Fruit fly (Drosophila melanogaster) whole organism, prepupa: ENCODE measurements around the gene CG15739.

Source experiments
- Blimp-1 ChIP-seq: fragments of 200-800 bp; sonication (Bioruptor generic); optimal IDR thresholded peaks from 3 replicates; lab custom pipeline; 2017; ENCODE audit warnings: missing biosample characterization, missing genetic modification characterization, mild to moderate bottlenecking, moderate library complexity, missing genetic modification reagents
- CG10631 ChIP-seq: fragments of 200-800 bp; sonication (Bioruptor generic); optimal IDR thresholded peaks from 2 replicates; lab custom pipeline; 2016; ENCODE audit warnings: missing biosample characterization, missing genetic modification characterization
- CG10669 ChIP-seq: fragments of 200-800 bp; sonication (Bioruptor generic); optimal IDR thresholded peaks from 3 replicates; lab custom pipeline; 2018; ENCODE audit warnings: missing biosample characterization, mild to moderate bottlenecking, missing genetic modification characterization, moderate library complexity
- CG11294 ChIP-seq: fragments of 200-800 bp; sonication (Bioruptor generic); IDR thresholded peaks from 2 replicates; pipeline ENCODE4 v1.3.6; 2022; ENCODE audit warnings: missing biosample characterization, missing genetic modification characterization
- CG11762 ChIP-seq: fragments of 200-800 bp; sonication (Bioruptor generic); optimal IDR thresholded peaks from 3 replicates; lab custom pipeline; 2016; ENCODE audit warnings: missing biosample characterization, missing genetic modification characterization; ENCODE audit not compliant: insufficient read depth
- CG11902 ChIP-seq: fragments of 200-800 bp; sonication (Bioruptor generic); optimal IDR thresholded peaks from 3 replicates; lab custom pipeline; 2016; ENCODE audit warnings: missing biosample characterization, missing genetic modification characterization
- CG15336 ChIP-seq: fragments of 200-800 bp; sonication (Bioruptor generic); IDR thresholded peaks from 2 replicates; pipeline ENCODE4 v1.3.6; 2022; ENCODE audit warnings: missing biosample characterization, missing genetic modification characterization
- CG3032 ChIP-seq: fragments of 200-800 bp; optimal IDR thresholded peaks from 2 replicates; lab custom pipeline; 2019; ENCODE audit warnings: missing biosample characterization, mild to moderate bottlenecking, missing genetic modification characterization, moderate library complexity
- CG32006 ChIP-seq: fragments of 200-800 bp; sonication (Bioruptor generic); optimal IDR thresholded peaks from 3 replicates; lab custom pipeline; 2017; ENCODE audit warnings: missing biosample characterization, mild to moderate bottlenecking, missing genetic modification characterization
- CG34406 ChIP-seq: fragments of 200-800 bp; sonication (Bioruptor generic); optimal IDR thresholded peaks from 3 replicates; lab custom pipeline; 2016; ENCODE audit warnings: missing biosample characterization, missing genetic modification characterization
- CG6276 ChIP-seq: fragments of 200-800 bp; sonication (Bioruptor generic); optimal IDR thresholded peaks from 2 replicates; lab custom pipeline; 2017; ENCODE audit warnings: missing biosample characterization, mild to moderate bottlenecking, missing genetic modification characterization
- CG6792 ChIP-seq: fragments of 200-800 bp; sonication (Bioruptor generic); optimal IDR thresholded peaks from 3 replicates; lab custom pipeline; 2016; ENCODE audit warnings: missing biosample characterization, missing genetic modification characterization
- CG6808 ChIP-seq: fragments of 200-800 bp; sonication (Bioruptor generic); optimal IDR thresholded peaks from 3 replicates; lab custom pipeline; 2017; ENCODE audit warnings: missing biosample characterization, missing genetic modification characterization, mild to moderate bottlenecking, moderate library complexity, missing genetic modification reagents
- CG6854 ChIP-seq: fragments of 200-800 bp; sonication (Bioruptor generic); optimal IDR thresholded peaks from 2 replicates; lab custom pipeline; 2017; ENCODE audit warnings: missing biosample characterization, mild to moderate bottlenecking, missing genetic modification characterization
- CG8319 ChIP-seq: fragments of 200-800 bp; sonication (Bioruptor generic); optimal IDR thresholded peaks from 3 replicates; lab custom pipeline; 2016; ENCODE audit warnings: missing biosample characterization, missing genetic modification characterization
- CG9139 ChIP-seq: fragments of 200-800 bp; sonication (Bioruptor generic); optimal IDR thresholded peaks from 3 replicates; lab custom pipeline; 2017; ENCODE audit warnings: missing biosample characterization, mild to moderate bottlenecking, missing genetic modification characterization
- Eip75B ChIP-seq: fragments of 200-800 bp; sonication (Bioruptor generic); optimal IDR thresholded peaks from 3 replicates; lab custom pipeline; 2016; ENCODE audit warnings: missing biosample characterization, missing genetic modification characterization
- Eip78C ChIP-seq: fragments of 200-800 bp; sonication (Bioruptor generic); peaks from one replicate; lab custom pipeline; 2016; ENCODE audit warnings: missing biosample characterization, missing genetic modification characterization
- Eip93F ChIP-seq: fragments of 200-800 bp; sonication (Bioruptor generic); optimal IDR thresholded peaks from 2 replicates; lab custom pipeline; 2016; ENCODE audit warnings: missing biosample characterization, mild to moderate bottlenecking, missing genetic modification characterization
- Ets21C ChIP-seq: fragments of 200-800 bp; sonication (Bioruptor generic); optimal IDR thresholded peaks from 3 replicates; lab custom pipeline; 2016; ENCODE audit warnings: missing biosample characterization, missing genetic modification characterization
- Gug ChIP-seq: fragments of 200-800 bp; sonication (Bioruptor generic); IDR thresholded peaks from 2 replicates; pipeline ENCODE4 v1.3.6; 2022; ENCODE audit warnings: missing biosample characterization, missing genetic modification characterization
- Hr38 ChIP-seq: sonication (Bioruptor generic); optimal IDR thresholded peaks from 2 replicates; lab custom pipeline; 2016; ENCODE audit warnings: missing biosample characterization, missing genetic modification characterization
- Lpt ChIP-seq: fragments of 200-800 bp; sonication (Bioruptor generic); optimal IDR thresholded peaks from 3 replicates; lab custom pipeline; 2016; ENCODE audit warnings: missing biosample characterization, missing genetic modification characterization
- Met ChIP-seq: fragments of 200-800 bp; sonication (Bioruptor generic); optimal IDR thresholded peaks from 3 replicates; lab custom pipeline; 2016; ENCODE audit warnings: missing biosample characterization, missing genetic modification characterization
- OdsH ChIP-seq: fragments of 200-800 bp; sonication (Bioruptor generic); optimal IDR thresholded peaks from 3 replicates; lab custom pipeline; 2016; ENCODE audit warnings: missing biosample characterization, missing genetic modification characterization
- Smox ChIP-seq: fragments of 200-800 bp; sonication (Bioruptor generic); optimal IDR thresholded peaks from 3 replicates; lab custom pipeline; 2016; ENCODE audit warnings: missing biosample characterization, missing genetic modification characterization
- Sox102F ChIP-seq: fragments of 200-800 bp; sonication (Bioruptor generic); optimal IDR thresholded peaks from 2 replicates; lab custom pipeline; 2016; ENCODE audit warnings: missing biosample characterization, mild to moderate bottlenecking, missing genetic modification characterization
- Sox15 ChIP-seq: fragments of 200-800 bp; sonication (Bioruptor generic); optimal IDR thresholded peaks from 3 replicates; lab custom pipeline; 2016; ENCODE audit warnings: missing biosample characterization, missing genetic modification characterization
- acj6 ChIP-seq: fragments of 200-800 bp; sonication (Bioruptor generic); optimal IDR thresholded peaks from 3 replicates; lab custom pipeline; 2016; ENCODE audit warnings: missing biosample characterization, missing genetic modification characterization
- cyc ChIP-seq: fragments of 200-800 bp; sonication (Bioruptor generic); optimal IDR thresholded peaks from 3 replicates; lab custom pipeline; 2016; ENCODE audit warnings: missing biosample characterization, missing genetic modification characterization
- dac ChIP-seq: fragments of 200-800 bp; sonication (Bioruptor generic); optimal IDR thresholded peaks from 2 replicates; lab custom pipeline; 2017; ENCODE audit warnings: missing biosample characterization, mild to moderate bottlenecking, missing genetic modification characterization
- dsx ChIP-seq: fragments of 200-800 bp; optimal IDR thresholded peaks from 3 replicates; lab custom pipeline; 2019; ENCODE audit warnings: missing biosample characterization, mild to moderate bottlenecking, missing genetic modification characterization, moderate library complexity; ENCODE audit not compliant: poor library complexity, severe bottlenecking
- eg ChIP-seq: fragments of 200-800 bp; sonication (Bioruptor generic); IDR thresholded peaks from 3 replicates; pipeline ENCODE4 v1.3.6; 2022; ENCODE audit warnings: missing biosample characterization, missing genetic modification characterization
- fd59A ChIP-seq: fragments of 200-800 bp; sonication (Bioruptor generic); optimal IDR thresholded peaks from 2 replicates; lab custom pipeline; 2017; ENCODE audit warnings: missing biosample characterization, mild to moderate bottlenecking, missing genetic modification characterization, missing genetic modification reagents
- fd85E ChIP-seq: fragments of 200-800 bp; sonication (Bioruptor generic); optimal IDR thresholded peaks from 3 replicates; lab custom pipeline; 2016; ENCODE audit warnings: missing biosample characterization, missing genetic modification characterization
- fkh ChIP-seq: fragments of 200-800 bp; sonication (Bioruptor generic); optimal IDR thresholded peaks from 3 replicates; lab custom pipeline; 2017; ENCODE audit warnings: missing biosample characterization, mild to moderate bottlenecking, missing genetic modification characterization, moderate library complexity
- lz ChIP-seq: fragments of 200-800 bp; sonication (Bioruptor generic); optimal IDR thresholded peaks from 3 replicates; lab custom pipeline; 2016; ENCODE audit warnings: missing biosample characterization, missing genetic modification characterization
- net ChIP-seq: fragments of 200-800 bp; sonication (Bioruptor generic); optimal IDR thresholded peaks from 3 replicates; lab custom pipeline; 2016; ENCODE audit warnings: missing biosample characterization, missing genetic modification characterization
- pdm3 ChIP-seq: fragments of 200-800 bp; sonication (Bioruptor generic); optimal IDR thresholded peaks from 3 replicates; lab custom pipeline; 2016; ENCODE audit warnings: missing biosample characterization, missing genetic modification characterization
- spab ChIP-seq: fragments of 200-800 bp; sonication (Bioruptor generic); optimal IDR thresholded peaks from 2 replicates; lab custom pipeline; 2017; ENCODE audit warnings: missing biosample characterization, mild to moderate bottlenecking, missing genetic modification characterization, missing genetic modification reagents
- ss ChIP-seq, 2 experiments: fragments of 200-800 bp; sonication (Bioruptor generic); optimal IDR thresholded peaks; 2 replicates in 1 of 2; 3 replicates in 1 of 2; lab custom pipeline; 2017 to 2018; ENCODE audit warnings: mild to moderate bottlenecking in 2 of 2, missing biosample characterization in 2 of 2, missing genetic modification characterization in 2 of 2, moderate library complexity in 1 of 2
- svp ChIP-seq: fragments of 200-800 bp; sonication (Bioruptor generic); peaks from one replicate; lab custom pipeline; 2016; ENCODE audit warnings: missing biosample characterization, missing genetic modification characterization

The CG15739 gene

dm6 chrX:11846049-11846718, 26.9 kb upstream of the CG15739 start, which contains the start of gene CG15740 (continued):
- TF ChIP-seq dac (GFP tag; lab: Kevin White, UChicago) (no peak), CG15336 (GFP tag; lab: Robert Waterston, UW) (peak; percentile 36), Eip78C (GFP tag; lab: Kevin White, UChicago) (peak; percentile 68), Eip75B (GFP tag; lab: Kevin White, UChicago) (no peak), eg (no peak), pdm3 (GFP tag; lab: Kevin White, UChicago) (no peak)

dm6 chrX:11848507-11849264, 24.4 kb upstream of the CG15739 start:
- no peak for TF ChIP-seq OdsH (GFP tag; lab: Kevin White, UChicago)
- TF ChIP-seq fd59A (GFP tag; lab: Kevin White, UChicago), result no peak
- no peak for TF ChIP-seq fd85E
- TF ChIP-seq CG6276 (GFP tag; lab: Kevin White, UChicago), result no peak
- TF ChIP-seq CG11294 (GFP tag; lab: Robert Waterston, UW), result no peak
- TF ChIP-seq dsx, result no peak
- TF ChIP-seq CG15336 (GFP tag; lab: Robert Waterston, UW), result no peak
- no peak for TF ChIP-seq CG6854 (GFP tag; lab: Kevin White, UChicago)
- TF ChIP-seq fkh (GFP tag; lab: Kevin White, UChicago), result peak; percentile 26
- TF ChIP-seq Blimp-1, result peak; percentile 6
- no peak for TF ChIP-seq ss (GFP tag; optimal IDR thresholded peaks at IDR 0.05; lab: Kevin White, UChicago)
- TF ChIP-seq CG34406, result peak; percentile 7
- peak; percentile 47 for TF ChIP-seq Eip78C (GFP tag; lab: Kevin White, UChicago)
- no peak for TF ChIP-seq Met (GFP tag; lab: Kevin White, UChicago)
- TF ChIP-seq svp (GFP tag; lab: Kevin White, UChicago), result peak; percentile 10

dm6 chrX:11849267-11849666, 23.9 kb upstream of the CG15739 start:
- TF ChIP-seq lz (GFP tag; lab: Kevin White, UChicago) (no peak), Sox102F (GFP tag; lab: Kevin White, UChicago) (no peak), CG9139 (GFP tag; lab: Kevin White, UChicago) (no peak), dac (GFP tag; lab: Kevin White, UChicago) (no peak), Eip75B (GFP tag; lab: Kevin White, UChicago) (no peak), Eip93F (no peak), spab (GFP tag; lab: Kevin White, UChicago) (no peak), CG32006 (GFP tag; lab: Kevin White, UChicago) (no peak), svp (GFP tag; lab: Kevin White, UChicago) (no peak), Lpt (GFP tag; lab: Kevin White, UChicago) (no peak), acj6 (no peak), Eip78C (GFP tag; lab: Kevin White, UChicago) (no peak), CG6276 (GFP tag; lab: Kevin White, UChicago) (no peak), fkh (GFP tag; lab: Kevin White, UChicago) (no peak), CG6792 (GFP tag; lab: Kevin White, UChicago) (no peak), eg (no peak), cyc (no peak), Smox (GFP tag; lab: Kevin White, UChicago) (no peak), CG11902 (no peak), CG6808 (GFP tag; lab: Kevin White, UChicago) (no peak)

- TF ChIP-seq CG6276 (GFP tag; lab: Kevin White, UChicago) (no peak), dac (GFP tag; lab: Kevin White, UChicago) (no peak), CG10669 (GFP tag; lab: Kevin White, UChicago) (no peak), pdm3 (GFP tag; lab: Kevin White, UChicago) (no peak), Smox (GFP tag; lab: Kevin White, UChicago) (no peak), Sox15 (no peak), CG8319 (GFP tag; lab: Kevin White, UChicago) (no peak), dsx (no peak), svp (GFP tag; lab: Kevin White, UChicago) (peak; percentile 72), ss (GFP tag; optimal IDR thresholded peaks at IDR 0.05; lab: Kevin White, UChicago) (no peak), net (GFP tag; lab: Kevin White, UChicago) (no peak), CG10631 (GFP tag; lab: Kevin White, UChicago) (peak; percentile 27), Gug (GFP tag; lab: Robert Waterston, UW) (no peak), CG11762 (GFP tag; lab: Kevin White, UChicago) (no peak), CG11294 (GFP tag; lab: Robert Waterston, UW) (no peak), CG3032 (tag; lab: Kevin White, UChicago) (peak; percentile 6), Hr38 (GFP tag; lab: Kevin White, UChicago) (no peak), Eip75B (GFP tag; lab: Kevin White, UChicago) (no peak), Lpt (GFP tag; lab: Kevin White, UChicago) (no peak), Ets21C (GFP tag; lab: Kevin White, UChicago) (peak; percentile 1), Eip93F (no peak)
Observed at dm6 chrX:11852310-11852709, 20.8 kb upstream of the CG15739 start, which contains the start of gene p24-1. p24-1 (minus strand) TSS chrX:11852530.
